Worm (Caenorhabditis elegans): ENCODE measurements around the gene F19B10.3.

ce11 chrII:3647111-3647510 is 17.5 kb upstream of the F19B10.3 start, which contains the start of gene fbxb-33:
- TF ChIP-seq ztf-23 (GFP tag; IDR thresholded peaks at IDR 0.05) (no peak), med-1 (GFP tag; optimal IDR thresholded peaks at IDR 0.05; ENCODE audit: insufficient read depth) (no peak), flt-1 (GFP tag; IDR thresholded peaks at IDR 0.05) (no peak), T22C8.4 (GFP tag; IDR thresholded peaks at IDR 0.05) (no peak)
